ENCODE assay signal across 6 worm cellular contexts in genomic region chrIV:4745422-4745821, ce11.
TF ChIP-seq lines count a peak whose summit lies in the region.

TSS of gene timm-17B.1 (minus strand) at chrIV:4745492.

TF ChIP-seq in whole organism, L1 larva, 84 proteins besides CTCF, POLR2A, EP300 and RAD21 (continued from another document and continues in another):
- TF ChIP-seq sup-37 (GFP tag; optimal IDR thresholded peaks at IDR 0.05; lab: Kevin White, UChicago) = no peak
- no peak for TF ChIP-seq egl-27 (tag; optimal IDR thresholded peaks at IDR 0.05; lab: Kevin White, UChicago)
- peak; percentile 51 for TF ChIP-seq nhr-11 (tag; optimal IDR thresholded peaks at IDR 0.05; lab: Kevin White, UChicago)
- peak; percentile 5 for TF ChIP-seq C04F5.9 (tag; optimal IDR thresholded peaks at IDR 0.05; lab: Kevin White, UChicago)
- TF ChIP-seq swsn-7 (tag; optimal IDR thresholded peaks at IDR 0.05; lab: Kevin White, UChicago) = peak; percentile 82
- TF ChIP-seq nhr-90 (tag; optimal IDR thresholded peaks at IDR 0.05; lab: Kevin White, UChicago; ENCODE audit: poor library complexity) = peak; percentile 76
- TF ChIP-seq dpl-1 (GFP tag; optimal IDR thresholded peaks at IDR 0.05; lab: Kevin White, UChicago) = peak; percentile 73 to 81 (median 81)
- TF ChIP-seq blmp-1 (tag; optimal IDR thresholded peaks at IDR 0.05; lab: Kevin White, UChicago) = no peak
- peak; percentile 93 for TF ChIP-seq mep-1 (tag; optimal IDR thresholded peaks at IDR 0.05; lab: Kevin White, UChicago)
- TF ChIP-seq unc-98 (GFP tag; IDR thresholded peaks at IDR 0.05; lab: Robert Waterston, UW) = no peak
- peak; percentile 24 for TF ChIP-seq fos-1 (tag; optimal IDR thresholded peaks at IDR 0.05; lab: Kevin White, UChicago)
- peak; percentile 50 for TF ChIP-seq aly-2 (tag; optimal IDR thresholded peaks at IDR 0.05; lab: Kevin White, UChicago)
- TF ChIP-seq ztf-11 (tag; optimal IDR thresholded peaks at IDR 0.05; lab: Kevin White, UChicago) = peak in 1 of 2 experiments; percentile 44
- TF ChIP-seq mef-2 (tag; optimal IDR thresholded peaks at IDR 0.05; lab: Kevin White, UChicago) = no peak
- no peak for TF ChIP-seq unc-130 (tag; optimal IDR thresholded peaks at IDR 0.05; lab: Kevin White, UChicago)
- TF ChIP-seq egl-13 (tag; optimal IDR thresholded peaks at IDR 0.05; lab: Kevin White, UChicago) = peak; percentile 58
- no peak for TF ChIP-seq C34B4.2 (tag; optimal IDR thresholded peaks at IDR 0.05; lab: Kevin White, UChicago)
- peak; percentile 39 for TF ChIP-seq jun-1 (tag; optimal IDR thresholded peaks at IDR 0.05; lab: Kevin White, UChicago)
- peak; percentile 91 for TF ChIP-seq lin-39 (tag; optimal IDR thresholded peaks at IDR 0.05; lab: Kevin White, UChicago)
- TF ChIP-seq lin-15B (tag; optimal IDR thresholded peaks at IDR 0.05; lab: Kevin White, UChicago) = peak; percentile 50
- peak; percentile 84 for TF ChIP-seq nhr-71 (tag; optimal IDR thresholded peaks at IDR 0.05; lab: Kevin White, UChicago)
- peak; percentile 81 for TF ChIP-seq xbp-1 (tag; optimal IDR thresholded peaks at IDR 0.05; lab: Kevin White, UChicago)

TF ChIP-seq in whole organism, L2 larva, 48 proteins besides CTCF, POLR2A, EP300 and RAD21 (continued from another document and continues in another):
- TF ChIP-seq fos-1 (tag; optimal IDR thresholded peaks at IDR 0.05; lab: Kevin White, UChicago) (no peak), nhr-77 (tag; optimal IDR thresholded peaks at IDR 0.05; lab: Kevin White, UChicago) (no peak), zag-1 (tag; optimal IDR thresholded peaks at IDR 0.05; lab: Kevin White, UChicago) (no peak), mbf-1 (tag; optimal IDR thresholded peaks at IDR 0.05; lab: Kevin White, UChicago) (no peak), sma-9 (GFP tag; optimal IDR thresholded peaks at IDR 0.05; lab: Kevin White, UChicago) (peak; percentile 60), sma-9 (tag; optimal IDR thresholded peaks at IDR 0.05; lab: Kevin White, UChicago) (no peak), sma-3 (GFP tag; optimal IDR thresholded peaks at IDR 0.05; lab: Kevin White, UChicago) (peak; percentile 49), ZK546.5 (tag; optimal IDR thresholded peaks at IDR 0.05; lab: Kevin White, UChicago) (no peak), alr-1 (tag; optimal IDR thresholded peaks at IDR 0.05; lab: Kevin White, UChicago) (no peak), ama-1 (optimal IDR thresholded peaks at IDR 0.05; lab: Kevin White, UChicago) (peak; percentile 27), R02D3.7 (tag; optimal IDR thresholded peaks at IDR 0.05; lab: Kevin White, UChicago) (peak; percentile 62), blmp-1 (tag; optimal IDR thresholded peaks at IDR 0.05; lab: Kevin White, UChicago; ENCODE audit: insufficient read depth) (no peak), ztf-11 (tag; optimal IDR thresholded peaks at IDR 0.05; lab: Kevin White, UChicago) (no peak), nhr-6 (tag; optimal IDR thresholded peaks at IDR 0.05; lab: Kevin White, UChicago) (peak; percentile 37), F13H6.1 (tag; optimal IDR thresholded peaks at IDR 0.05; lab: Kevin White, UChicago) (peak; percentile 35), aly-2 (tag; optimal IDR thresholded peaks at IDR 0.05; lab: Kevin White, UChicago) (no peak), ztf-1 (GFP tag; conservative IDR thresholded peaks at IDR 0.05; lab: Robert Waterston, UW) (no peak), mab-5 (tag; optimal IDR thresholded peaks at IDR 0.05; lab: Kevin White, UChicago) (peak; percentile 78), sem-4 (tag; optimal IDR thresholded peaks at IDR 0.05; lab: Kevin White, UChicago) (no peak), skn-1 (tag; optimal IDR thresholded peaks at IDR 0.05; lab: Kevin White, UChicago) (no peak), ceh-16 (tag; optimal IDR thresholded peaks at IDR 0.05; lab: Kevin White, UChicago) (peak; percentile 36), nhr-237 (tag; optimal IDR thresholded peaks at IDR 0.05; lab: Kevin White, UChicago) (no peak), ceh-82 (tag; optimal IDR thresholded peaks at IDR 0.05; lab: Kevin White, UChicago) (no peak)

TF ChIP-seq in whole organism, L3 larva, 47 proteins besides CTCF, POLR2A, EP300 and RAD21 (continued from another document and continues in another):
- TF ChIP-seq nfya-1 (tag; optimal IDR thresholded peaks at IDR 0.05; lab: Kevin White, UChicago; ENCODE audit: insufficient read depth) (peak; percentile 81), elt-2 (tag; optimal IDR thresholded peaks at IDR 0.05; lab: Kevin White, UChicago) (peak; percentile 25), pqm-1 (tag; optimal IDR thresholded peaks at IDR 0.05; lab: Kevin White, UChicago) (no peak), nhr-67 (tag; optimal IDR thresholded peaks at IDR 0.05; lab: Kevin White, UChicago) (no peak), snpc-4 (tag; optimal IDR thresholded peaks at IDR 0.05; lab: Kevin White, UChicago) (peak; percentile 29), eor-1 (tag; optimal IDR thresholded peaks at IDR 0.05; lab: Kevin White, UChicago) (no peak), zag-1 (tag; optimal IDR thresholded peaks at IDR 0.05; lab: Kevin White, UChicago) (no peak), skn-1 (tag; optimal IDR thresholded peaks at IDR 0.05; lab: Kevin White, UChicago) (peak; percentile 52), ceh-82 (tag; optimal IDR thresholded peaks at IDR 0.05; lab: Kevin White, UChicago) (no peak), unc-39 (tag; optimal IDR thresholded peaks at IDR 0.05; lab: Kevin White, UChicago) (no peak), aly-2 (tag; optimal IDR thresholded peaks at IDR 0.05; lab: Kevin White, UChicago) (no peak), fkh-2 (tag; optimal IDR thresholded peaks at IDR 0.05; lab: Kevin White, UChicago) (no peak), elt-1 (tag; optimal IDR thresholded peaks at IDR 0.05; lab: Kevin White, UChicago) (no peak), ztf-11 (tag; optimal IDR thresholded peaks at IDR 0.05; lab: Kevin White, UChicago) (no peak), ceh-28 (tag; optimal IDR thresholded peaks at IDR 0.05; lab: Kevin White, UChicago) (peak; percentile 57), ama-1 (optimal IDR thresholded peaks at IDR 0.05; lab: Kevin White, UChicago) (no peak), fos-1 (tag; optimal IDR thresholded peaks at IDR 0.05; lab: Kevin White, UChicago) (no peak), nhr-77 (tag; optimal IDR thresholded peaks at IDR 0.05; lab: Kevin White, UChicago) (no peak), pha-4 (tag; optimal IDR thresholded peaks at IDR 0.05; lab: Kevin White, UChicago) (peak; percentile 79), elt-3 (tag; optimal IDR thresholded peaks at IDR 0.05; lab: Kevin White, UChicago) (no peak), hmg-11 (tag; optimal IDR thresholded peaks at IDR 0.05; lab: Kevin White, UChicago) (peak; percentile 45), nhr-28 (tag; optimal IDR thresholded peaks at IDR 0.05; lab: Kevin White, UChicago) (no peak), nhr-237 (tag; optimal IDR thresholded peaks at IDR 0.05; lab: Kevin White, UChicago) (no peak), egl-5 (tag; optimal IDR thresholded peaks at IDR 0.05; lab: Kevin White, UChicago) (no peak), nhr-25 (tag; optimal IDR thresholded peaks at IDR 0.05; lab: Kevin White, UChicago) (peak; percentile 13)

TF ChIP-seq in whole organism, L4 larva, 104 proteins besides CTCF, POLR2A, EP300 and RAD21 (continued from another document and continues in another):
- no peak for TF ChIP-seq lin-13 (GFP tag; optimal IDR thresholded peaks at IDR 0.05; lab: Kevin White, UChicago)
- TF ChIP-seq gei-8 (GFP tag; optimal IDR thresholded peaks at IDR 0.05; lab: Kevin White, UChicago) = no peak
- peak; percentile 57 for TF ChIP-seq hlh-11 (tag; optimal IDR thresholded peaks at IDR 0.05; lab: Kevin White, UChicago)
- TF ChIP-seq dmd-8 (GFP tag; IDR thresholded peaks at IDR 0.05; lab: Robert Waterston, UW) = no peak
- TF ChIP-seq hlh-30 (tag; optimal IDR thresholded peaks at IDR 0.05; lab: Kevin White, UChicago; ENCODE audit: insufficient read depth) = peak; percentile 59
- no peak for TF ChIP-seq vab-7 (GFP tag; IDR thresholded peaks at IDR 0.05; lab: Robert Waterston, UW)
- no peak for TF ChIP-seq nhr-48 (tag; optimal IDR thresholded peaks at IDR 0.05; lab: Kevin White, UChicago)
- TF ChIP-seq aly-2 (tag; optimal IDR thresholded peaks at IDR 0.05; lab: Kevin White, UChicago) = no peak
- no peak for TF ChIP-seq tag-97 (GFP tag; IDR thresholded peaks at IDR 0.05; lab: Robert Waterston, UW)
- TF ChIP-seq egl-27 (tag; optimal IDR thresholded peaks at IDR 0.05; lab: Kevin White, UChicago) = no peak
- peak; percentile 55; the same call in 1 of the 2 replicates for TF ChIP-seq T26A8.4 (GFP tag; IDR thresholded peaks at IDR 0.05; lab: Robert Waterston, UW)
- TF ChIP-seq dpl-1 (GFP tag; optimal IDR thresholded peaks at IDR 0.05; lab: Kevin White, UChicago) = peak; percentile 78
- TF ChIP-seq mep-1 (tag; optimal IDR thresholded peaks at IDR 0.05; lab: Kevin White, UChicago) = peak; percentile 73
- no peak for TF ChIP-seq daf-8 (GFP tag; IDR thresholded peaks at IDR 0.05; lab: Robert Waterston, UW)
- no peak for TF ChIP-seq ZK546.5 (tag; optimal IDR thresholded peaks at IDR 0.05; lab: Kevin White, UChicago)
- TF ChIP-seq mes-2 (tag; optimal IDR thresholded peaks at IDR 0.05; lab: Kevin White, UChicago; ENCODE audit: poor library complexity, severe bottlenecking) = peak; percentile 72
- TF ChIP-seq F37D6.2 (tag; optimal IDR thresholded peaks at IDR 0.05; lab: Kevin White, UChicago) = peak; percentile 45
- TF ChIP-seq D1046.2 (GFP tag; IDR thresholded peaks at IDR 0.05; lab: Robert Waterston, UW) = no peak
- TF ChIP-seq ztf-7 (tag; optimal IDR thresholded peaks at IDR 0.05; lab: Kevin White, UChicago) = peak; percentile 84
- TF ChIP-seq nhr-41 (GFP tag; IDR thresholded peaks at IDR 0.05; lab: Robert Waterston, UW) = no peak
- no peak for TF ChIP-seq aha-1 (tag; lab: Kevin White, UChicago)
- TF ChIP-seq snpc-1.2 (GFP tag; IDR thresholded peaks at IDR 0.05; lab: Robert Waterston, UW) = peak; percentile 64; the same call in 1 of the 2 replicates
- TF ChIP-seq nhr-77 (tag; optimal IDR thresholded peaks at IDR 0.05; lab: Kevin White, UChicago) = peak; percentile 30
- no peak for TF ChIP-seq Y105C5A.15 (GFP tag; IDR thresholded peaks at IDR 0.05; lab: Robert Waterston, UW)
- TF ChIP-seq T20F7.1 (GFP tag; optimal IDR thresholded peaks at IDR 0.05; lab: Kevin White, UChicago) = peak; percentile 46

TF ChIP-seq in whole organism, late embryonic, 69 proteins besides CTCF, POLR2A, EP300 and RAD21 (continued from another document):
- TF ChIP-seq lin-11 (tag; optimal IDR thresholded peaks at IDR 0.05; lab: Kevin White, UChicago) (no peak), Y22D7AL.16 (tag; optimal IDR thresholded peaks at IDR 0.05; lab: Kevin White, UChicago) (no peak), fax-1 (tag; optimal IDR thresholded peaks at IDR 0.05; lab: Kevin White, UChicago) (no peak), tbx-7 (tag; optimal IDR thresholded peaks at IDR 0.05; lab: Kevin White, UChicago) (no peak), ahr-1 (tag; optimal IDR thresholded peaks at IDR 0.05; lab: Kevin White, UChicago) (no peak), che-1 (tag; optimal IDR thresholded peaks at IDR 0.05; lab: Kevin White, UChicago) (no peak), ttx-3 (tag; optimal IDR thresholded peaks at IDR 0.05; lab: Kevin White, UChicago) (peak; percentile 36), fkh-10 (GFP tag; optimal IDR thresholded peaks at IDR 0.05; lab: Kevin White, UChicago) (no peak), unc-86 (tag; optimal IDR thresholded peaks at IDR 0.05; lab: Kevin White, UChicago) (no peak), ceh-6 (GFP tag; optimal IDR thresholded peaks at IDR 0.05; lab: Kevin White, UChicago) (no peak), ceh-31 (tag; optimal IDR thresholded peaks at IDR 0.05; lab: Kevin White, UChicago) (no peak), sox-2 (GFP tag; IDR thresholded peaks at IDR 0.05; lab: Robert Waterston, UW) (no peak), ceh-2 (tag; optimal IDR thresholded peaks at IDR 0.05; lab: Kevin White, UChicago) (no peak), eyg-1 (tag; optimal IDR thresholded peaks at IDR 0.05; lab: Kevin White, UChicago) (no peak), elt-2 (tag; optimal IDR thresholded peaks at IDR 0.05; lab: Kevin White, UChicago) (peak; percentile 42), nfya-1 (tag; optimal IDR thresholded peaks at IDR 0.05; lab: Kevin White, UChicago) (peak; percentile 35)

TF ChIP-seq in whole organism, young adult, 124 proteins besides CTCF, POLR2A, EP300 and RAD21 (continued from another document and continues in another):
- peak; percentile 34; the same call in 1 of the 2 replicates for TF ChIP-seq hmg-20 (GFP tag; IDR thresholded peaks at IDR 0.05; lab: Robert Waterston, UW)
- TF ChIP-seq bed-1 (GFP tag; IDR thresholded peaks at IDR 0.05; lab: Robert Waterston, UW) = no peak
- TF ChIP-seq lin-54 (GFP tag; optimal IDR thresholded peaks at IDR 0.05; lab: Kevin White, UChicago) = peak; percentile 67
- no peak for TF ChIP-seq tlf-1 (GFP tag; optimal IDR thresholded peaks at IDR 0.05; lab: Kevin White, UChicago)
- peak; percentile 58 for TF ChIP-seq snpc-1.1 (tag; optimal IDR thresholded peaks at IDR 0.05; lab: Kevin White, UChicago; ENCODE audit: insufficient read depth)
- TF ChIP-seq F57C9.4 (tag; optimal IDR thresholded peaks at IDR 0.05; lab: Kevin White, UChicago) = no peak
- TF ChIP-seq snpc-3.4 (tag; optimal IDR thresholded peaks at IDR 0.05; lab: Kevin White, UChicago) = peak; percentile 19
- TF ChIP-seq ztf-18 (tag; optimal IDR thresholded peaks at IDR 0.05; lab: Kevin White, UChicago) = peak; percentile 97
- no peak for TF ChIP-seq hlh-26 (GFP tag; conservative IDR thresholded peaks at IDR 0.05; lab: Robert Waterston, UW)
- peak; percentile 30; the same call in 1 of the 2 replicates for TF ChIP-seq madf-6 (GFP tag; IDR thresholded peaks at IDR 0.05; lab: Robert Waterston, UW)
- TF ChIP-seq him-1 (tag; optimal IDR thresholded peaks at IDR 0.05; lab: Kevin White, UChicago) = peak; percentile 51
- no peak for TF ChIP-seq tbx-9 (tag; optimal IDR thresholded peaks at IDR 0.05; lab: Kevin White, UChicago; ENCODE audit: borderline replicate concordance)
- no peak for TF ChIP-seq snpc-1.3 (tag; optimal IDR thresholded peaks at IDR 0.05; lab: Kevin White, UChicago; ENCODE audit: insufficient read depth)
- TF ChIP-seq ZK185.1 (tag; optimal IDR thresholded peaks at IDR 0.05; lab: Kevin White, UChicago; ENCODE audit: poor library complexity, severe bottlenecking) = peak; percentile 49
- TF ChIP-seq dpl-1 (GFP tag; optimal IDR thresholded peaks at IDR 0.05; lab: Kevin White, UChicago) = no peak
- 0 out of 2 replicates have a peak, but pooled peaks have one; percentile 50 for TF ChIP-seq B0336.3 (GFP tag; IDR thresholded peaks at IDR 0.05; lab: Robert Waterston, UW)
- TF ChIP-seq snpc-4 (GFP tag; optimal IDR thresholded peaks at IDR 0.05; lab: Kevin White, UChicago) = peak; percentile 12
- TF ChIP-seq snpc-4 (tag; optimal IDR thresholded peaks at IDR 0.05; lab: Kevin White, UChicago) = peak; percentile 34 to 64 (median 54)
- TF ChIP-seq nfyb-1 (GFP tag; IDR thresholded peaks at IDR 0.05; lab: Robert Waterston, UW) = 0 out of 2 replicates have a peak, but pooled peaks have one; percentile 68
- no peak for TF ChIP-seq chd-7 (tag; optimal IDR thresholded peaks at IDR 0.05; lab: Kevin White, UChicago)
- TF ChIP-seq F49E8.2 (tag; optimal IDR thresholded peaks at IDR 0.05; lab: Kevin White, UChicago; ENCODE audit: insufficient read depth) = no peak
- no peak for TF ChIP-seq dpff-1 (tag; optimal IDR thresholded peaks at IDR 0.05; lab: Kevin White, UChicago)
- no peak for TF ChIP-seq nfya-1 (tag; optimal IDR thresholded peaks at IDR 0.05; lab: Kevin White, UChicago; ENCODE audit: borderline replicate concordance, insufficient read depth)
- TF ChIP-seq madf-8 (GFP tag; conservative IDR thresholded peaks at IDR 0.05; lab: Robert Waterston, UW) = peak; percentile 10; the same call in 1 of the 2 replicates
- peak; percentile 29; the same call in 1 of the 2 replicates for TF ChIP-seq Y56A3A.18 (GFP tag; IDR thresholded peaks at IDR 0.05; lab: Robert Waterston, UW)
- TF ChIP-seq K11D2.4 (GFP tag; IDR thresholded peaks at IDR 0.05; lab: Robert Waterston, UW) = no peak
- TF ChIP-seq unc-62 (GFP tag; optimal IDR thresholded peaks at IDR 0.05; lab: Kevin White, UChicago) = no peak
- TF ChIP-seq xnd-1 (tag; optimal IDR thresholded peaks at IDR 0.05; lab: Kevin White, UChicago) = peak; percentile 51
- TF ChIP-seq ekl-4 (GFP tag; IDR thresholded peaks at IDR 0.05; lab: Robert Waterston, UW) = 0 out of 2 replicates have a peak, but pooled peaks have one; percentile 58
- 0 out of 2 replicates have a peak, but pooled peaks have one; percentile 62 for TF ChIP-seq Y53G8AR.9 (GFP tag; conservative IDR thresholded peaks at IDR 0.05; lab: Robert Waterston, UW)
- no peak for TF ChIP-seq repo-1 (tag; optimal IDR thresholded peaks at IDR 0.05; lab: Kevin White, UChicago)
- TF ChIP-seq C06A6.2 (GFP tag; conservative IDR thresholded peaks at IDR 0.05; lab: Robert Waterston, UW) = no peak
- TF ChIP-seq hmg-1.2 (GFP tag; IDR thresholded peaks at IDR 0.05; lab: Robert Waterston, UW) = peak; percentile 41
- TF ChIP-seq ets-4 (GFP tag; optimal IDR thresholded peaks at IDR 0.05; lab: Kevin White, UChicago) = no peak
- TF ChIP-seq cebp-2 (GFP tag; IDR thresholded peaks at IDR 0.05; lab: Robert Waterston, UW) = no peak
